Fruit fly (Drosophila melanogaster) whole organism, embryonic: Measurements from ENCODE around the gene CG31103.

Source experiments
- Adf1 ChIP-seq: fragments of 200-800 bp; sonication (Bioruptor generic); IDR thresholded peaks from 2 replicates; pipeline ENCODE4 v1.3.6; 2022; ENCODE audit warnings: missing biosample characterization, missing genetic modification characterization
- CG10321 ChIP-seq: fragments of 200-800 bp; sonication (Bioruptor generic); IDR thresholded peaks from 2 replicates; pipeline ENCODE4 v1.3.6; 2022; ENCODE audit warnings: missing biosample characterization, missing genetic modification characterization
- CG10462 ChIP-seq: fragments of 200-800 bp; sonication (Bioruptor generic); optimal IDR thresholded peaks from 2 replicates; lab custom pipeline; 2016; ENCODE audit warnings: missing biosample characterization, missing genetic modification characterization
- CG1233 ChIP-seq: fragments of 200-800 bp; sonication (Bioruptor generic); optimal IDR thresholded peaks from 4 replicates; lab custom pipeline; 2018; ENCODE audit warnings: missing biosample characterization, mild to moderate bottlenecking, missing genetic modification characterization
- CG13775 ChIP-seq: fragments of 200-800 bp; sonication (Bioruptor generic); optimal IDR thresholded peaks from 3 replicates; lab custom pipeline; 2017; ENCODE audit warnings: missing biosample characterization, mild to moderate bottlenecking, missing genetic modification characterization
- CG14050 ChIP-seq: fragments of 200-800 bp; sonication (Bioruptor generic); IDR thresholded peaks from 3 replicates; pipeline ENCODE4 v1.3.6; 2022; ENCODE audit warnings: missing biosample characterization, missing genetic modification characterization
- CG14710 ChIP-seq: fragments of 200-800 bp; sonication (Bioruptor generic); optimal IDR thresholded peaks from 3 replicates; lab custom pipeline; 2019; ENCODE audit warnings: missing biosample characterization, mild to moderate bottlenecking, missing genetic modification characterization, moderate library complexity
- CG16815 ChIP-seq: fragments of 200-800 bp; sonication (Bioruptor generic); optimal IDR thresholded peaks from 3 replicates; lab custom pipeline; 2017; ENCODE audit warnings: missing biosample characterization, mild to moderate bottlenecking, missing genetic modification characterization
- CG17328 ChIP-seq: fragments of 200-800 bp; sonication (Bioruptor generic); IDR thresholded peaks from 2 replicates; pipeline ENCODE4 v1.3.6; 2022; ENCODE audit warnings: missing biosample characterization, missing genetic modification characterization
- CG17568 ChIP-seq: fragments of 200-800 bp; sonication (Bioruptor generic); optimal IDR thresholded peaks from 2 replicates; lab custom pipeline; 2018; ENCODE audit warnings: missing biosample characterization, mild to moderate bottlenecking, missing genetic modification characterization, moderate library complexity
- CG34224 ChIP-seq: fragments of 200-800 bp; sonication (Bioruptor generic); IDR thresholded peaks from 3 replicates; pipeline ENCODE4 v1.3.6; 2022; ENCODE audit warnings: missing biosample characterization, missing genetic modification characterization; ENCODE audit not compliant: partially characterized antibody
- CG3838 ChIP-seq: fragments of 200-800 bp; sonication (Bioruptor generic); optimal IDR thresholded peaks from 3 replicates; lab custom pipeline; 2016; ENCODE audit warnings: missing biosample characterization, missing genetic modification characterization
- CG6683 ChIP-seq: fragments of 200-800 bp; sonication (Bioruptor generic); optimal IDR thresholded peaks from 2 replicates; lab custom pipeline; 2017; ENCODE audit warnings: missing biosample characterization, mild to moderate bottlenecking, missing genetic modification characterization, missing genetic modification reagents
- CG7372 ChIP-seq: fragments of 200-800 bp; sonication (Bioruptor generic); IDR thresholded peaks from 2 replicates; pipeline ENCODE4 v1.3.6; 2022; ENCODE audit warnings: missing biosample characterization, missing genetic modification characterization
- CG9215 ChIP-seq: fragments of 200-800 bp; sonication (Bioruptor generic); IDR thresholded peaks from 2 replicates; pipeline ENCODE4 v1.3.6; 2022; ENCODE audit warnings: missing biosample characterization, missing genetic modification characterization
- CHES-1-like ChIP-seq: fragments of 200-800 bp; sonication (Bioruptor generic); optimal IDR thresholded peaks from 2 replicates; lab custom pipeline; 2016; ENCODE audit warnings: missing biosample characterization, missing genetic modification characterization
- CkIIα-i1 ChIP-seq: fragments of 200-800 bp; sonication (Bioruptor generic); IDR thresholded peaks from 2 replicates; pipeline ENCODE4 v1.3.6; 2022; ENCODE audit warnings: missing biosample characterization, missing genetic modification characterization
- Dbx ChIP-seq: fragments of 200-800 bp; sonication (Bioruptor generic); IDR thresholded peaks from 3 replicates; pipeline ENCODE4 v1.3.6; 2022; ENCODE audit warnings: missing biosample characterization, missing genetic modification characterization
- Dfd ChIP-seq, 2 experiments: fragments of >200 bp; optimal IDR thresholded peaks; 2 replicates each; lab custom pipeline; 2017; ENCODE audit warnings: missing biosample characterization in 2 of 2, missing genetic modification characterization in 2 of 2
- Doc2 ChIP-seq: fragments of 200-800 bp; sonication (Bioruptor generic); IDR thresholded peaks from 2 replicates; pipeline ENCODE4 v1.3.6; 2022; ENCODE audit warnings: missing biosample characterization, missing genetic modification characterization
- E2f2 ChIP-seq: fragments of 200-800 bp; sonication (Bioruptor generic); IDR thresholded peaks from 2 replicates; pipeline ENCODE4 v1.3.6; 2022; ENCODE audit warnings: missing biosample characterization, missing genetic modification characterization
- MESR4 ChIP-seq: fragments of 200-800 bp; sonication (Bioruptor generic); optimal IDR thresholded peaks from 2 replicates; lab custom pipeline; 2018; ENCODE audit warnings: missing biosample characterization, mild to moderate bottlenecking, missing genetic modification characterization, moderate library complexity
- Nf-YB ChIP-seq: fragments of 200-800 bp; sonication (Bioruptor generic); optimal IDR thresholded peaks from 3 replicates; lab custom pipeline; 2019; ENCODE audit warnings: missing biosample characterization, mild to moderate bottlenecking, missing genetic modification characterization, moderate library complexity
- Opbp ChIP-seq: fragments of 200-800 bp; sonication (Bioruptor generic); IDR thresholded peaks from 3 replicates; pipeline ENCODE4 v1.3.6; 2022; ENCODE audit warnings: missing biosample characterization, missing genetic modification characterization; ENCODE audit not compliant: partially characterized antibody
- PHDP ChIP-seq: fragments of 200-800 bp; sonication (Bioruptor generic); optimal IDR thresholded peaks from 3 replicates; lab custom pipeline; 2018; ENCODE audit warnings: missing biosample characterization, mild to moderate bottlenecking, missing genetic modification characterization, moderate library complexity
- Sox100B ChIP-seq: fragments of 200-800 bp; sonication (Bioruptor generic); optimal IDR thresholded peaks from 3 replicates; lab custom pipeline; 2018; ENCODE audit warnings: missing biosample characterization, mild to moderate bottlenecking, missing genetic modification characterization
- Spps ChIP-seq: fragments of 200-800 bp; sonication (Bioruptor generic); optimal IDR thresholded peaks from 2 replicates; lab custom pipeline; 2018; ENCODE audit warnings: missing biosample characterization, mild to moderate bottlenecking, missing genetic modification characterization
- Sry-δ ChIP-seq: fragments of 200-800 bp; sonication (Bioruptor generic); optimal IDR thresholded peaks from 2 replicates; lab custom pipeline; 2016; ENCODE audit warnings: missing biosample characterization, missing genetic modification characterization
- Vsx1 ChIP-seq: fragments of 200-800 bp; sonication (Bioruptor generic); optimal IDR thresholded peaks from 2 replicates; lab custom pipeline; 2017; ENCODE audit warnings: missing biosample characterization, mild to moderate bottlenecking, missing genetic modification characterization, missing genetic modification reagents
- amos ChIP-seq: fragments of 200-800 bp; sonication (Bioruptor generic); IDR thresholded peaks from 2 replicates; pipeline ENCODE4 v1.3.6; 2022; ENCODE audit warnings: missing biosample characterization, missing genetic modification characterization; ENCODE audit not compliant: partially characterized antibody
- ase ChIP-seq: fragments of 200-800 bp; sonication (Bioruptor generic); IDR thresholded peaks from 3 replicates; pipeline ENCODE4 v1.3.6; 2022; ENCODE audit warnings: missing biosample characterization, missing genetic modification characterization
- btn ChIP-seq: fragments of 200-800 bp; sonication (Bioruptor generic); optimal IDR thresholded peaks from 2 replicates; lab custom pipeline; 2016; ENCODE audit warnings: missing biosample characterization, missing genetic modification characterization
- cas ChIP-seq: fragments of 200-800 bp; sonication (Bioruptor generic); IDR thresholded peaks from 2 replicates; pipeline ENCODE4 v1.3.6; 2022; ENCODE audit warnings: missing biosample characterization, missing genetic modification characterization
- chn ChIP-seq: fragments of 200-800 bp; sonication (Bioruptor generic); optimal IDR thresholded peaks from 2 replicates; lab custom pipeline; 2016; ENCODE audit warnings: missing biosample characterization, missing genetic modification characterization
- danr ChIP-seq: fragments of 200-800 bp; sonication (Bioruptor generic); IDR thresholded peaks from 2 replicates; pipeline ENCODE4 v1.3.6; 2022; ENCODE audit warnings: missing biosample characterization, missing genetic modification characterization
- dm ChIP-seq: fragments of 200-800 bp; sonication (Bioruptor generic); optimal IDR thresholded peaks from 3 replicates; lab custom pipeline; 2016; ENCODE audit warnings: missing biosample characterization, missing genetic modification characterization
- dpn ChIP-seq, 2 experiments: fragments of 200-800 bp; sonication (Bioruptor generic); optimal IDR thresholded peaks; 3 replicates each; lab custom pipeline; 2016; ENCODE audit warnings: missing biosample characterization in 2 of 2, missing genetic modification characterization in 2 of 2
- fd64A ChIP-seq: fragments of 200-800 bp; sonication (Bioruptor generic); optimal IDR thresholded peaks from 3 replicates; lab custom pipeline; 2018; ENCODE audit warnings: missing biosample characterization, mild to moderate bottlenecking, missing genetic modification characterization
- fru ChIP-seq: fragments of >200 bp; optimal IDR thresholded peaks from 2 replicates; lab custom pipeline; 2017
- jing ChIP-seq: fragments of 200-800 bp; sonication (Bioruptor generic); optimal IDR thresholded peaks from 2 replicates; lab custom pipeline; 2018; ENCODE audit warnings: missing biosample characterization, mild to moderate bottlenecking, missing genetic modification characterization
- knrl ChIP-seq: fragments of 200-800 bp; sonication (Bioruptor generic); IDR thresholded peaks from 3 replicates; pipeline ENCODE4 v1.3.6; 2022; ENCODE audit warnings: missing biosample characterization, missing genetic modification characterization; ENCODE audit not compliant: partially characterized antibody
- maf-S ChIP-seq: fragments of 200-800 bp; sonication (Bioruptor generic); optimal IDR thresholded peaks from 2 replicates; lab custom pipeline; 2016; ENCODE audit warnings: missing biosample characterization, missing genetic modification characterization
- mirr ChIP-seq: fragments of 200-800 bp; sonication (Bioruptor generic); optimal IDR thresholded peaks from 3 replicates; lab custom pipeline; 2018; ENCODE audit warnings: missing biosample characterization, mild to moderate bottlenecking, missing genetic modification characterization
- phol ChIP-seq: fragments of 200-800 bp; sonication (Bioruptor generic); optimal IDR thresholded peaks from 3 replicates; lab custom pipeline; 2018; ENCODE audit warnings: missing biosample characterization, mild to moderate bottlenecking, missing genetic modification characterization, moderate library complexity
- salm ChIP-seq: fragments of 200-800 bp; sonication (Bioruptor generic); optimal IDR thresholded peaks from 2 replicates; lab custom pipeline; 2018; ENCODE audit warnings: missing biosample characterization, mild to moderate bottlenecking, missing genetic modification characterization
- seq ChIP-seq: fragments of 200-800 bp; sonication (Bioruptor generic); IDR thresholded peaks from 2 replicates; pipeline ENCODE4 v1.3.6; 2022; ENCODE audit warnings: missing biosample characterization, missing genetic modification characterization
- sima ChIP-seq: fragments of 200-800 bp; sonication (Bioruptor generic); optimal IDR thresholded peaks from 2 replicates; lab custom pipeline; 2016; ENCODE audit warnings: missing biosample characterization, missing genetic modification characterization
- slp2 ChIP-seq: fragments of 200-800 bp; sonication (Bioruptor generic); optimal IDR thresholded peaks from 2 replicates; lab custom pipeline; 2016; ENCODE audit warnings: missing biosample characterization, missing genetic modification characterization
- tin ChIP-seq: fragments of 200-800 bp; sonication (Bioruptor generic); optimal IDR thresholded peaks from 3 replicates; lab custom pipeline; 2016; ENCODE audit warnings: missing biosample characterization, missing genetic modification characterization
- vfl ChIP-seq: fragments of 200-800 bp; sonication (Bioruptor generic); optimal IDR thresholded peaks from 2 replicates; lab custom pipeline; 2016; ENCODE audit warnings: missing biosample characterization, missing genetic modification characterization
- yki ChIP-seq: fragments of >200 bp; optimal IDR thresholded peaks from 3 replicates; lab custom pipeline; 2018

CG31103 gene

dm6 chr3R:25183484-25184442 is 35.4 kb upstream of the CG31103 start, which contains the start of gene dan (continued):
- no peak for TF ChIP-seq tin (GFP tag; lab: Kevin White, UChicago)
- TF ChIP-seq fru = no peak
- no peak for TF ChIP-seq seq (GFP tag; lab: Robert Waterston, UW)
- peak; percentile 59 for TF ChIP-seq CG13775
- TF ChIP-seq ase (GFP tag; lab: Robert Waterston, UW) = no peak
- TF ChIP-seq btn (GFP tag; lab: Kevin White, UChicago) = no peak
- TF ChIP-seq salm = no peak
- no peak for TF ChIP-seq fd64A (GFP tag; lab: Kevin White, UChicago)
- TF ChIP-seq CG17328 (GFP tag; lab: Robert Waterston, UW) = no peak; the same call in 1 of the 2 replicates
- no peak for TF ChIP-seq CG1233 (GFP tag; lab: Kevin White, UChicago)
- no peak for TF ChIP-seq MESR4 (GFP tag; lab: Kevin White, UChicago)
- TF ChIP-seq slp2 (GFP tag; lab: Kevin White, UChicago) = no peak
- peak; percentile 21 for TF ChIP-seq CG10462
- no peak for TF ChIP-seq mirr (GFP tag; lab: Kevin White, UChicago)
- peak; percentile 38 for TF ChIP-seq Sox100B (GFP tag; lab: Kevin White, UChicago)
- TF ChIP-seq Opbp (GFP tag; lab: Robert Waterston, UW) = no peak
- TF ChIP-seq CG6683 (GFP tag; lab: Kevin White, UChicago) = no peak
- TF ChIP-seq maf-S = no peak
- TF ChIP-seq Spps (tag; lab: Kevin White, UChicago) = no peak
- no peak for TF ChIP-seq knrl
- no peak for TF ChIP-seq sima (GFP tag; lab: Kevin White, UChicago)
- peak; percentile 30 for TF ChIP-seq dpn (GFP tag; optimal IDR thresholded peaks at IDR 0.05; lab: Kevin White, UChicago)
- peak; percentile 8 for TF ChIP-seq yki
- TF ChIP-seq CG34224 = no peak
- TF ChIP-seq E2f2 = no peak
- TF ChIP-seq Nf-YB (GFP tag; lab: Kevin White, UChicago) = no peak
- no peak for TF ChIP-seq CHES-1-like (GFP tag; lab: Kevin White, UChicago)
- TF ChIP-seq CkIIα-i1 (GFP tag; lab: Robert Waterston, UW) = no peak
- no peak for TF ChIP-seq CG7372 (GFP tag; lab: Robert Waterston, UW)
- no peak for TF ChIP-seq jing (GFP tag; lab: Kevin White, UChicago)
- TF ChIP-seq CG17568 (GFP tag; lab: Kevin White, UChicago) = no peak
- TF ChIP-seq CG9215 (GFP tag; lab: Robert Waterston, UW) = no peak
- TF ChIP-seq Vsx1 (GFP tag; lab: Kevin White, UChicago) = no peak
- peak; percentile 47 for TF ChIP-seq CG14710 (tag; lab: Kevin White, UChicago)
- no peak for TF ChIP-seq Dbx
- TF ChIP-seq Dfd (GFP tag; optimal IDR thresholded peaks at IDR 0.05; lab: Kevin White, UChicago) = no peak
- TF ChIP-seq Adf1 (GFP tag; lab: Robert Waterston, UW) = no peak
- TF ChIP-seq cas = no peak
- TF ChIP-seq vfl = no peak
- TF ChIP-seq CG14050 = no peak
- TF ChIP-seq dm = no peak
- no peak for TF ChIP-seq amos (GFP tag; lab: Robert Waterston, UW)
- TF ChIP-seq PHDP (tag; lab: Kevin White, UChicago) = peak; percentile 49
- peak; percentile 32 for TF ChIP-seq CG16815
- TF ChIP-seq CG10321 (GFP tag; lab: Robert Waterston, UW) = no peak
- peak; percentile 68 for TF ChIP-seq phol (tag; lab: Kevin White, UChicago)
- TF ChIP-seq chn = no peak
- TF ChIP-seq CG3838 (GFP tag; lab: Kevin White, UChicago) = no peak
- no peak for TF ChIP-seq danr (GFP tag; lab: Robert Waterston, UW)
- no peak for TF ChIP-seq Doc2
- TF ChIP-seq Sry-δ (GFP tag; lab: Kevin White, UChicago) = no peak
